Fruit fly (Drosophila melanogaster) S2 (cell line): ENCODE data around the gene gw.

Source experiments
- CG8478 ChIP-seq: fragments of >200 bp; optimal IDR thresholded peaks from 2 replicates; lab custom pipeline; 2018
- CTCF ChIP-seq, 2 experiments: fragments of >200 bp; optimal IDR thresholded peaks; 2 replicates each; lab custom pipeline; 2018

DNA sequence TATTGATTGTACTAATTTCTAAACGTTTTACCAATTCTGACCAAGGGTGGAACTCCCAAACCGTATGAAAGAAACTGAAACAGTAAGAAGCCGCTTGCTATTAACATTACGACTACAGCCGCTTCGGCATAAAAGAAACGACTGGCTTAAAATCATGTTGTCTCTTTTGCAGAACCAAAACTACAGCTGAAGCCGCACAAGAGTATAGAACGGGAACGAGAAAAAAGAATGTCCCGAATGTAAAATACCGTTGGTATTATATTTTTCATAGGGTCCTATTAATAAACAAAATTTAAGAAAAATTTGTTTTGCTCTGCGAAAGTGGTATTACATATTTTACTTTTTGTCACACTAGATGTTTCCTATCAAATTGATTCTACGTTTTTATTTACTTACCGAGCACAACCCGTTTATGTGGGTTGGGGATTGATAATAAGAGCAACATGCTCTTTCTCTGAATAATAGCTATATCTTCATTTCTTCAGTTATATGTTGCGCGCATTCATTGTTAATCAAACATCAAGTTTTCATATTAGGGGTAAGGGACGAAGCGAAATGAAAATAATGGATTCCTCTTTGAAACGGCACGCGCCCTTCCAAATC, 13.9 kb downstream of the gw start, which contains the start of gene Ekar:
- TF ChIP-seq CG8478 (lab: Kevin White, UChicago) (no peak), CTCF (optimal IDR thresholded peaks at IDR 0.05; lab: Kevin White, UChicago) (no peak)
